Worm (Caenorhabditis elegans) whole organism, L2 larva: ENCODE measurements around the gene C14C10.2.

Experiments used
- C34F6.9 ChIP-seq: fragments of 150-350 bp; optimal IDR thresholded peaks from 2 replicates; lab custom pipeline; 2014; ENCODE audit warnings: missing biosample characterization, missing genetic modification characterization
- lin-39 ChIP-seq: fragments of 150-350 bp; optimal IDR thresholded peaks from 2 replicates; lab custom pipeline; 2014; ENCODE audit warnings: missing biosample characterization, missing genetic modification reagents, missing genetic modification characterization
- lsy-2 ChIP-seq, 2 experiments: fragments of 150-350 bp in 1 of 2; sonication (generic microtip) in 1 of 2; optimal IDR thresholded peaks; 2 replicates each; lab custom pipeline; 2014 to 2017; ENCODE audit warnings: missing biosample characterization in 2 of 2, missing genetic modification characterization in 2 of 2
- nhr-11 ChIP-seq: fragments of 150-350 bp; optimal IDR thresholded peaks from 2 replicates; lab custom pipeline; 2014; ENCODE audit warnings: missing biosample characterization, missing genetic modification characterization
- ztf-4 ChIP-seq: fragments of 150-350 bp; optimal IDR thresholded peaks from 2 replicates; lab custom pipeline; 2014; ENCODE audit warnings: missing biosample characterization, missing genetic modification characterization

- TF ChIP-seq ztf-4 (tag; lab: Kevin White, UChicago) = no peak
- no peak for TF ChIP-seq C34F6.9
- no peak for TF ChIP-seq lin-39 (tag; lab: Kevin White, UChicago)
- no peak for TF ChIP-seq lsy-2 (tag; optimal IDR thresholded peaks at IDR 0.05; lab: Kevin White, UChicago)
- no peak for TF ChIP-seq nhr-11
Measured at ce11 chrV:12607113-12607512, 14.8 kb upstream of the C14C10.2 start, which contains the start of gene erg-28.
